Fruit fly (Drosophila melanogaster) whole organism, embryonic: ENCODE measurements around the gene CG33552.

Source experiments
- Atf-2 ChIP-seq: fragments of 200-800 bp; sonication (Bioruptor generic); optimal IDR thresholded peaks from 2 replicates; lab custom pipeline; 2016; ENCODE audit warnings: missing biosample characterization, missing genetic modification characterization
- BtbVII ChIP-seq: fragments of 200-800 bp; sonication (Bioruptor generic); optimal IDR thresholded peaks from 3 replicates; lab custom pipeline; 2017; ENCODE audit warnings: missing biosample characterization, mild to moderate bottlenecking, missing genetic modification characterization
- Bteb2 ChIP-seq: fragments of 200-800 bp; sonication (Bioruptor generic); optimal IDR thresholded peaks from 2 replicates; lab custom pipeline; 2016; ENCODE audit warnings: missing biosample characterization, missing genetic modification characterization
- CG10462 ChIP-seq: fragments of 200-800 bp; sonication (Bioruptor generic); optimal IDR thresholded peaks from 2 replicates; lab custom pipeline; 2016; ENCODE audit warnings: missing biosample characterization, missing genetic modification characterization
- CG10543 ChIP-seq: fragments of 200-800 bp; sonication (Bioruptor generic); optimal IDR thresholded peaks from 3 replicates; lab custom pipeline; 2017; ENCODE audit warnings: missing biosample characterization, mild to moderate bottlenecking, missing genetic modification characterization, moderate library complexity
- CG12299 ChIP-seq: fragments of 200-800 bp; sonication (Bioruptor generic); optimal IDR thresholded peaks from 2 replicates; lab custom pipeline; 2018; ENCODE audit warnings: missing biosample characterization, mild to moderate bottlenecking, missing genetic modification characterization
- CG13123 ChIP-seq: fragments of 200-800 bp; sonication (Bioruptor generic); optimal IDR thresholded peaks from 2 replicates; lab custom pipeline; 2016; ENCODE audit warnings: missing biosample characterization, missing genetic modification characterization
- CG15011 ChIP-seq: fragments of 200-800 bp; sonication (Bioruptor generic); optimal IDR thresholded peaks from 3 replicates; lab custom pipeline; 2018; ENCODE audit warnings: missing biosample characterization, mild to moderate bottlenecking, missing genetic modification characterization
- CG16779 ChIP-seq: fragments of 200-800 bp; sonication (Bioruptor generic); IDR thresholded peaks from 2 replicates; pipeline ENCODE4 v1.3.6; 2022; ENCODE audit warnings: missing biosample characterization, missing genetic modification characterization
- CG17612 ChIP-seq: fragments of 200-800 bp; sonication (Bioruptor generic); IDR thresholded peaks from 2 replicates; pipeline ENCODE4 v1.3.6; 2022; ENCODE audit warnings: missing biosample characterization, missing genetic modification characterization
- CG2120 ChIP-seq: fragments of 200-800 bp; sonication (Bioruptor generic); optimal IDR thresholded peaks from 3 replicates; lab custom pipeline; 2016; ENCODE audit warnings: missing biosample characterization, missing genetic modification characterization
- CG2889 ChIP-seq: fragments of 200-800 bp; sonication (Bioruptor generic); IDR thresholded peaks from 3 replicates; pipeline ENCODE4 v1.3.6; 2022; ENCODE audit warnings: missing biosample characterization, missing genetic modification characterization
- CG32767 ChIP-seq: fragments of 200-800 bp; sonication (Bioruptor generic); IDR thresholded peaks from 2 replicates; pipeline ENCODE4 v1.3.6; 2022; ENCODE audit warnings: missing biosample characterization, missing genetic modification characterization
- CG4404 ChIP-seq: fragments of 200-800 bp; sonication (Bioruptor generic); IDR thresholded peaks from 2 replicates; pipeline ENCODE4 v1.3.6; 2022; ENCODE audit warnings: missing biosample characterization, missing genetic modification characterization
- CG5180 ChIP-seq: fragments of 200-800 bp; sonication (Bioruptor generic); optimal IDR thresholded peaks from 3 replicates; lab custom pipeline; 2017; ENCODE audit warnings: missing biosample characterization, missing genetic modification characterization, mild to moderate bottlenecking, moderate library complexity, missing genetic modification reagents
- CG5953 ChIP-seq: fragments of 200-800 bp; sonication (Bioruptor generic); IDR thresholded peaks from 2 replicates; pipeline ENCODE4 v1.3.6; 2022; ENCODE audit warnings: missing biosample characterization, missing genetic modification characterization
- CG6791 ChIP-seq: fragments of 200-800 bp; sonication (Bioruptor generic); IDR thresholded peaks from 3 replicates; pipeline ENCODE4 v1.3.6; 2022; ENCODE audit warnings: missing biosample characterization, missing genetic modification characterization; ENCODE audit not compliant: partially characterized antibody
- CG6854 ChIP-seq: fragments of 200-800 bp; sonication (Bioruptor generic); optimal IDR thresholded peaks from 3 replicates; lab custom pipeline; 2017; ENCODE audit warnings: missing biosample characterization, mild to moderate bottlenecking, missing genetic modification characterization
- CG8924 ChIP-seq: fragments of 200-800 bp; optimal IDR thresholded peaks from 3 replicates; lab custom pipeline; 2019; ENCODE audit warnings: missing biosample characterization, mild to moderate bottlenecking, missing genetic modification characterization, moderate library complexity
- CoRest ChIP-seq: fragments of 200-800 bp; sonication (Bioruptor generic); optimal IDR thresholded peaks from 3 replicates; lab custom pipeline; 2018; ENCODE audit warnings: missing biosample characterization, mild to moderate bottlenecking, missing genetic modification characterization, moderate library complexity
- Fer3 ChIP-seq: fragments of 200-800 bp; sonication (Bioruptor generic); optimal IDR thresholded peaks from 2 replicates; lab custom pipeline; 2018; ENCODE audit warnings: missing biosample characterization, mild to moderate bottlenecking, missing genetic modification characterization, moderate library complexity
- PHDP ChIP-seq: fragments of 200-800 bp; sonication (Bioruptor generic); optimal IDR thresholded peaks from 3 replicates; lab custom pipeline; 2018; ENCODE audit warnings: missing biosample characterization, mild to moderate bottlenecking, missing genetic modification characterization, moderate library complexity
- Ptx1 ChIP-seq: fragments of 200-800 bp; sonication (Bioruptor generic); IDR thresholded peaks from 2 replicates; pipeline ENCODE4 v1.3.6; 2022; ENCODE audit warnings: missing biosample characterization, missing genetic modification characterization
- Sox102F ChIP-seq: fragments of 200-800 bp; sonication (Bioruptor generic); optimal IDR thresholded peaks from 2 replicates; lab custom pipeline; 2018; ENCODE audit warnings: missing biosample characterization, mild to moderate bottlenecking, missing genetic modification characterization, moderate library complexity
- Usf ChIP-seq: fragments of 200-800 bp; sonication (Bioruptor generic); optimal IDR thresholded peaks from 2 replicates; lab custom pipeline; 2017; ENCODE audit warnings: missing genotype, missing biosample characterization, missing genetic modification characterization
- ap ChIP-seq: fragments of 200-800 bp; sonication (Bioruptor generic); IDR thresholded peaks from 2 replicates; pipeline ENCODE4 v1.3.6; 2022; ENCODE audit warnings: missing biosample characterization, missing genetic modification characterization
- bcd ChIP-seq: fragments of 200-800 bp; sonication (Bioruptor generic); optimal IDR thresholded peaks from 2 replicates; lab custom pipeline; 2017; ENCODE audit warnings: missing biosample characterization, mild to moderate bottlenecking, missing genetic modification characterization
- bsh ChIP-seq, 2 experiments: fragments of 200-800 bp; sonication (Bioruptor generic); optimal IDR thresholded peaks; 2 replicates each; lab custom pipeline; 2017 to 2018; ENCODE audit warnings: mild to moderate bottlenecking in 2 of 2, missing biosample characterization in 2 of 2, missing genetic modification characterization in 2 of 2, moderate library complexity in 1 of 2
- cato ChIP-seq: fragments of 200-800 bp; sonication (Bioruptor generic); optimal IDR thresholded peaks from 2 replicates; lab custom pipeline; 2016; ENCODE audit warnings: missing biosample characterization, missing genetic modification characterization, borderline replicate concordance
- chm ChIP-seq: fragments of 200-800 bp; sonication (Bioruptor generic); IDR thresholded peaks from 2 replicates; pipeline ENCODE4 v1.3.6; 2022; ENCODE audit warnings: missing biosample characterization, missing genetic modification characterization
- ems ChIP-seq: fragments of 200-800 bp; sonication (Bioruptor generic); optimal IDR thresholded peaks from 3 replicates; lab custom pipeline; 2016; ENCODE audit warnings: missing biosample characterization, missing genetic modification characterization
- gt ChIP-seq: fragments of 200-800 bp; sonication (Bioruptor generic); IDR thresholded peaks from 2 replicates; pipeline ENCODE4 v1.3.6; 2022; ENCODE audit warnings: missing biosample characterization, missing genetic modification characterization
- hkb ChIP-seq, 2 experiments: fragments of 200-800 bp in 1 of 2; fragments of >200 bp in 1 of 2; sonication (Bioruptor generic) in 1 of 2; IDR thresholded peaks in 1 of 2; optimal IDR thresholded peaks in 1 of 2; 2 replicates each; pipeline versions ENCODE4 v1.3.6 to Lab custom; 2017 to 2022; ENCODE audit warnings: missing biosample characterization in 1 of 2, missing genetic modification characterization in 1 of 2
- kay ChIP-seq: fragments of 200-800 bp; sonication (Bioruptor generic); optimal IDR thresholded peaks from 2 replicates; lab custom pipeline; 2016; ENCODE audit warnings: missing biosample characterization, missing genetic modification characterization
- lbe ChIP-seq: fragments of 200-800 bp; sonication (Bioruptor generic); optimal IDR thresholded peaks from 2 replicates; lab custom pipeline; 2016; ENCODE audit warnings: missing biosample characterization, mild to moderate bottlenecking, missing genetic modification characterization
- lilli ChIP-seq: fragments of 200-800 bp; sonication (Bioruptor generic); optimal IDR thresholded peaks from 3 replicates; lab custom pipeline; 2016; ENCODE audit warnings: missing biosample characterization, missing genetic modification characterization
- luna ChIP-seq: fragments of 200-800 bp; sonication (Bioruptor generic); optimal IDR thresholded peaks from 2 replicates; lab custom pipeline; 2016; ENCODE audit warnings: missing biosample characterization, missing genetic modification characterization
- maf-S ChIP-seq: fragments of 200-800 bp; sonication (Bioruptor generic); optimal IDR thresholded peaks from 2 replicates; lab custom pipeline; 2016; ENCODE audit warnings: missing biosample characterization, missing genetic modification characterization
- nerfin-1 ChIP-seq: fragments of 200-800 bp; sonication (Bioruptor generic); optimal IDR thresholded peaks from 3 replicates; lab custom pipeline; 2019; ENCODE audit warnings: missing biosample characterization, mild to moderate bottlenecking, missing genetic modification characterization, moderate library complexity
- nmo ChIP-seq: fragments of 200-800 bp; sonication (Bioruptor generic); optimal IDR thresholded peaks from 2 replicates; lab custom pipeline; 2018; ENCODE audit warnings: missing biosample characterization, mild to moderate bottlenecking, missing genetic modification characterization, moderate library complexity
- pita ChIP-seq: fragments of 200-800 bp; sonication (Bioruptor generic); optimal IDR thresholded peaks from 2 replicates; lab custom pipeline; 2017; ENCODE audit warnings: missing biosample characterization, mild to moderate bottlenecking, missing genetic modification characterization
- pnt ChIP-seq: fragments of 200-800 bp; sonication (Bioruptor generic); optimal IDR thresholded peaks from 3 replicates; lab custom pipeline; 2016; ENCODE audit warnings: missing biosample characterization, missing genetic modification characterization
- sc ChIP-seq, 3 experiments: fragments of >200 bp in 2 of 3; fragments of 200-800 bp in 1 of 3; sonication (Bioruptor generic) in 1 of 3; optimal IDR thresholded peaks; 2 replicates in 2 of 3; 3 replicates in 1 of 3; lab custom pipeline; 2017; ENCODE audit warnings: mild to moderate bottlenecking in 1 of 3, missing biosample characterization in 1 of 3, missing genetic modification characterization in 1 of 3, missing genetic modification reagents in 1 of 3
- sim ChIP-seq: fragments of 200-800 bp; sonication (Bioruptor generic); IDR thresholded peaks from 2 replicates; pipeline ENCODE4 v1.3.6; 2022; ENCODE audit warnings: missing biosample characterization, missing genetic modification characterization
- sqz ChIP-seq: fragments of 200-800 bp; sonication (Bioruptor generic); optimal IDR thresholded peaks from 3 replicates; lab custom pipeline; 2018; ENCODE audit warnings: missing biosample characterization, mild to moderate bottlenecking, missing genetic modification characterization
- stc ChIP-seq: fragments of 200-800 bp; sonication (Bioruptor generic); IDR thresholded peaks from 2 replicates; pipeline ENCODE4 v1.3.6; 2022; ENCODE audit warnings: missing biosample characterization, missing genetic modification characterization
- tx ChIP-seq: fragments of 200-800 bp; sonication (Bioruptor generic); optimal IDR thresholded peaks from 2 replicates; lab custom pipeline; 2016; ENCODE audit warnings: missing biosample characterization, missing genetic modification characterization
- wek ChIP-seq: fragments of 200-800 bp; sonication (Bioruptor generic); optimal IDR thresholded peaks from 3 replicates; lab custom pipeline; 2018; ENCODE audit warnings: missing biosample characterization, mild to moderate bottlenecking, missing genetic modification characterization, moderate library complexity
- zf30C ChIP-seq: fragments of 200-800 bp; sonication (Bioruptor generic); optimal IDR thresholded peaks from 3 replicates; lab custom pipeline; 2018; ENCODE audit warnings: missing biosample characterization, mild to moderate bottlenecking, missing genetic modification characterization

Gene CG33552

dm6 chr2L:16684908-16685611, 2.8 kb downstream of the CG33552 start (continued):
- TF ChIP-seq CG13123 (GFP tag; lab: Kevin White, UChicago) (no peak), CoRest (tag; lab: Kevin White, UChicago) (peak; percentile 81), lilli (no peak), sim (GFP tag; lab: Robert Waterston, UW) (no peak), Ptx1 (peak; percentile 22; the same call in 1 of the 2 replicates), CG8924 (tag; lab: Kevin White, UChicago) (peak; percentile 66), gt (GFP tag; lab: Robert Waterston, UW) (no peak), Usf (GFP tag; lab: Kevin White, UChicago) (no peak), zf30C (GFP tag; lab: Kevin White, UChicago) (no peak), lbe (GFP tag; lab: Kevin White, UChicago) (no peak), CG6791 (GFP tag; lab: Robert Waterston, UW) (no peak), hkb (optimal IDR thresholded peaks at IDR 0.05; lab: Kevin White, UChicago) (no peak), hkb (GFP tag; IDR thresholded peaks at IDR 0.05; lab: Robert Waterston, UW) (peak; percentile 14; the same call in 1 of the 2 replicates), CG15011 (GFP tag; lab: Kevin White, UChicago) (peak; percentile 60), CG16779 (GFP tag; lab: Robert Waterston, UW) (no peak), ap (GFP tag; lab: Robert Waterston, UW) (no peak), CG32767 (GFP tag; lab: Robert Waterston, UW) (peak; percentile 12; the same call in 1 of the 2 replicates), CG10462 (GFP tag; lab: Kevin White, UChicago) (no peak), Fer3 (tag; lab: Kevin White, UChicago) (peak; percentile 57), ems (GFP tag; lab: Kevin White, UChicago) (no peak), bcd (peak; percentile 52), CG4404 (GFP tag; lab: Robert Waterston, UW) (no peak), sc (optimal IDR thresholded peaks at IDR 0.05; lab: Kevin White, UChicago) (no peak), sc (GFP tag; optimal IDR thresholded peaks at IDR 0.05; lab: Kevin White, UChicago) (no peak), Sox102F (GFP tag; lab: Kevin White, UChicago) (peak; percentile 58), CG12299 (tag; lab: Kevin White, UChicago) (peak; percentile 64), bsh (GFP tag; optimal IDR thresholded peaks at IDR 0.05; lab: Kevin White, UChicago) (peak; percentile 61), maf-S (GFP tag; lab: Kevin White, UChicago) (no peak), nerfin-1 (tag; lab: Kevin White, UChicago) (no peak), pita (no peak), pnt (GFP tag; lab: Kevin White, UChicago) (no peak), CG6854 (GFP tag; lab: Kevin White, UChicago) (peak; percentile 34), chm (GFP tag; lab: Robert Waterston, UW) (no peak; the same call in 1 of the 2 replicates), tx (GFP tag; lab: Kevin White, UChicago) (no peak), sqz (GFP tag; lab: Kevin White, UChicago) (no peak), CG2889 (GFP tag; lab: Robert Waterston, UW) (no peak), Bteb2 (GFP tag; lab: Kevin White, UChicago) (no peak), wek (GFP tag; lab: Kevin White, UChicago) (no peak), luna (GFP tag; lab: Kevin White, UChicago) (no peak), CG5953 (GFP tag; lab: Robert Waterston, UW) (no peak), Atf-2 (GFP tag; lab: Kevin White, UChicago) (no peak), CG17612 (GFP tag; lab: Robert Waterston, UW) (no peak), kay (GFP tag; lab: Kevin White, UChicago) (peak; percentile 15), CG10543 (peak; percentile 40), CG2120 (GFP tag; lab: Kevin White, UChicago) (peak; percentile 32), cato (GFP tag; lab: Kevin White, UChicago) (no peak), nmo (GFP tag; lab: Kevin White, UChicago) (peak; percentile 75), BtbVII (GFP tag; lab: Kevin White, UChicago) (peak; percentile 54), stc (GFP tag; lab: Robert Waterston, UW) (no peak), PHDP (tag; lab: Kevin White, UChicago) (peak; percentile 80), CG5180 (peak; percentile 56)
